Worm (Caenorhabditis elegans): ENCODE data around the gene nhr-162.

nhr-162 gene

ce11 chrV:6947442-6947841, 44.2 kb downstream of the nhr-162 start, which contains the start of gene Y57E12B.4:
TSS of gene Y57E12B.4 (minus strand) at chrV:6947542.
- no peak for TF ChIP-seq cog-1 (tag; optimal IDR thresholded peaks at IDR 0.05)
- TF ChIP-seq ztf-29 (GFP tag; IDR thresholded peaks at IDR 0.05): no peak
- no peak for TF ChIP-seq klf-2 (GFP tag; conservative IDR thresholded peaks at IDR 0.05)
